Worm (Caenorhabditis elegans) whole organism, young adult: ENCODE results near the gene F11E6.6.

Experiments used
- Y56A3A.18 ChIP-seq: fragments of 200-800 bp; sonication (Bioruptor generic); IDR thresholded peaks from 2 replicates; pipeline ENCODE4 v1.3.6; 2022; ENCODE audit warnings: missing genetic modification reagents, missing genetic modification characterization, missing compliant biosample characterization
- ceh-79 ChIP-seq: sonication (generic microtip); optimal IDR thresholded peaks from 2 replicates; lab custom pipeline; 2017; ENCODE audit warnings: mild to moderate bottlenecking, missing genetic modification characterization, missing compliant biosample characterization

- TF ChIP-seq Y56A3A.18 (GFP tag; lab: Robert Waterston, UW): no peak
- TF ChIP-seq ceh-79: no peak
Observed at ce11 chrIV:17463108-17463608, 2.6 kb downstream of the F11E6.6 start, which contains the start of gene F11E6.10.
